Worm (Caenorhabditis elegans): Measurements from ENCODE around the gene clh-2.

ce11 chrII:11305627-11306449 is 45.9 kb upstream of the clh-2 start, which contains the start of gene rsf-1:
- TF ChIP-seq hlh-13 (GFP tag; optimal IDR thresholded peaks at IDR 0.05) (no peak), gmeb-2 (tag; optimal IDR thresholded peaks at IDR 0.05) (no peak), pqm-1 (tag; optimal IDR thresholded peaks at IDR 0.05) (no peak), ceh-2 (tag; optimal IDR thresholded peaks at IDR 0.05) (no peak), mec-3 (tag; optimal IDR thresholded peaks at IDR 0.05; ENCODE audit: borderline replicate concordance) (no peak), ceh-31 (tag; optimal IDR thresholded peaks at IDR 0.05) (peak; percentile 27), unc-86 (tag; optimal IDR thresholded peaks at IDR 0.05) (no peak)

Measured in whole organism, late embryonic.